Fruit fly (Drosophila melanogaster) whole organism, embryonic: ENCODE data around the gene CG32436.

Source experiments
- Aef1 ChIP-seq: fragments of 200-800 bp; sonication (Bioruptor generic); IDR thresholded peaks from 3 replicates; pipeline ENCODE4 v1.3.6; 2022; ENCODE audit warnings: missing biosample characterization, missing genetic modification characterization
- CG10147 ChIP-seq: fragments of 200-800 bp; sonication (Bioruptor generic); optimal IDR thresholded peaks from 2 replicates; lab custom pipeline; 2019; ENCODE audit warnings: missing biosample characterization, mild to moderate bottlenecking, missing genetic modification characterization, moderate library complexity
- CG10462 ChIP-seq: fragments of 200-800 bp; sonication (Bioruptor generic); optimal IDR thresholded peaks from 2 replicates; lab custom pipeline; 2016; ENCODE audit warnings: missing biosample characterization, missing genetic modification characterization
- CG10979 ChIP-seq: fragments of 200-800 bp; sonication (Bioruptor generic); optimal IDR thresholded peaks from 2 replicates; lab custom pipeline; 2018; ENCODE audit warnings: missing biosample characterization, mild to moderate bottlenecking, missing genetic modification characterization, moderate library complexity
- CG11504 ChIP-seq: fragments of 200-800 bp; sonication (Bioruptor generic); optimal IDR thresholded peaks from 3 replicates; lab custom pipeline; 2019; ENCODE audit warnings: missing biosample characterization, mild to moderate bottlenecking, missing genetic modification characterization, moderate library complexity
- CG14441 ChIP-seq: fragments of 200-800 bp; sonication (Bioruptor generic); IDR thresholded peaks from 2 replicates; pipeline ENCODE4 v1.3.6; 2022; ENCODE audit warnings: missing biosample characterization, missing genetic modification characterization
- CG15269 ChIP-seq: fragments of 200-800 bp; sonication (Bioruptor generic); optimal IDR thresholded peaks from 2 replicates; lab custom pipeline; 2018; ENCODE audit warnings: missing biosample characterization, mild to moderate bottlenecking, missing genetic modification characterization, moderate library complexity
- CG17385 ChIP-seq: fragments of 200-800 bp; sonication (Bioruptor generic); optimal IDR thresholded peaks from 3 replicates; lab custom pipeline; 2018; ENCODE audit warnings: missing biosample characterization, mild to moderate bottlenecking, missing genetic modification characterization
- CG17802 ChIP-seq: fragments of 200-800 bp; sonication (Bioruptor generic); optimal IDR thresholded peaks from 2 replicates; lab custom pipeline; 2018; ENCODE audit warnings: missing biosample characterization, mild to moderate bottlenecking, missing genetic modification characterization, moderate library complexity
- CG18011 ChIP-seq: fragments of 200-800 bp; sonication (Bioruptor generic); optimal IDR thresholded peaks from 2 replicates; lab custom pipeline; 2017; ENCODE audit warnings: missing biosample characterization, missing genetic modification characterization, mild to moderate bottlenecking, moderate library complexity, missing genotype
- CG18476 ChIP-seq: fragments of 200-800 bp; sonication (Bioruptor generic); optimal IDR thresholded peaks from 2 replicates; lab custom pipeline; 2016; ENCODE audit warnings: missing biosample characterization, mild to moderate bottlenecking, missing genetic modification characterization
- CG34224 ChIP-seq: fragments of 200-800 bp; sonication (Bioruptor generic); IDR thresholded peaks from 3 replicates; pipeline ENCODE4 v1.3.6; 2022; ENCODE audit warnings: missing biosample characterization, missing genetic modification characterization; ENCODE audit not compliant: partially characterized antibody
- CG3726 ChIP-seq: fragments of 200-800 bp; sonication (Bioruptor generic); IDR thresholded peaks from 3 replicates; pipeline ENCODE4, ENCODE4 v1.3.6; 2022; ENCODE audit warnings: missing biosample characterization, missing genetic modification characterization
- CG3838 ChIP-seq: fragments of 200-800 bp; sonication (Bioruptor generic); optimal IDR thresholded peaks from 3 replicates; lab custom pipeline; 2016; ENCODE audit warnings: missing biosample characterization, missing genetic modification characterization
- CG3847 ChIP-seq: fragments of 200-800 bp; sonication (Bioruptor generic); IDR thresholded peaks from 2 replicates; pipeline ENCODE4 v1.3.6; 2022; ENCODE audit warnings: missing biosample characterization, missing genetic modification characterization
- Camta ChIP-seq: fragments of 200-800 bp; sonication (Bioruptor generic); optimal IDR thresholded peaks from 2 replicates; lab custom pipeline; 2016; ENCODE audit warnings: missing biosample characterization, missing genetic modification characterization
- CkIIα-i1 ChIP-seq: fragments of 200-800 bp; sonication (Bioruptor generic); IDR thresholded peaks from 2 replicates; pipeline ENCODE4 v1.3.6; 2022; ENCODE audit warnings: missing biosample characterization, missing genetic modification characterization
- D ChIP-seq, 2 experiments: fragments of 200-800 bp in 1 of 2; fragments of >200 bp in 1 of 2; sonication (Bioruptor generic) in 1 of 2; optimal IDR thresholded peaks; 2 replicates in 1 of 2; 3 replicates in 1 of 2; lab custom pipeline; 2017; ENCODE audit warnings: mild to moderate bottlenecking in 1 of 2, missing biosample characterization in 1 of 2, missing genetic modification characterization in 1 of 2, missing genetic modification reagents in 1 of 2
- Hey ChIP-seq: fragments of 200-800 bp; sonication (Bioruptor generic); optimal IDR thresholded peaks from 3 replicates; lab custom pipeline; 2018; ENCODE audit warnings: missing biosample characterization, mild to moderate bottlenecking, missing genetic modification characterization
- Lhr ChIP-seq: fragments of 200-800 bp; sonication (Bioruptor generic); optimal IDR thresholded peaks from 3 replicates; lab custom pipeline; 2017; ENCODE audit warnings: mild to moderate bottlenecking, missing biosample characterization, missing genetic modification reagents, missing genetic modification characterization
- Lim3 ChIP-seq: fragments of 200-800 bp; sonication (Bioruptor generic); IDR thresholded peaks from 2 replicates; pipeline ENCODE4 v1.3.6; 2022; ENCODE audit warnings: missing biosample characterization, missing genetic modification characterization
- Max ChIP-seq: fragments of 200-800 bp; sonication (Bioruptor generic); optimal IDR thresholded peaks from 2 replicates; lab custom pipeline; 2016; ENCODE audit warnings: missing biosample characterization, mild to moderate bottlenecking, missing genetic modification characterization
- Sin3A ChIP-seq: fragments of >200 bp; optimal IDR thresholded peaks from 2 replicates; lab custom pipeline; 2018
- Vsx1 ChIP-seq: fragments of 200-800 bp; sonication (Bioruptor generic); optimal IDR thresholded peaks from 2 replicates; lab custom pipeline; 2017; ENCODE audit warnings: missing biosample characterization, mild to moderate bottlenecking, missing genetic modification characterization, missing genetic modification reagents
- cas ChIP-seq: fragments of 200-800 bp; sonication (Bioruptor generic); IDR thresholded peaks from 2 replicates; pipeline ENCODE4 v1.3.6; 2022; ENCODE audit warnings: missing biosample characterization, missing genetic modification characterization
- ci ChIP-seq: fragments of 200-800 bp; sonication (Bioruptor generic); IDR thresholded peaks from 3 replicates; pipeline ENCODE4 v1.3.6; 2022; ENCODE audit warnings: missing biosample characterization, missing genetic modification characterization
- crc ChIP-seq: fragments of 200-800 bp; sonication (Bioruptor generic); optimal IDR thresholded peaks from 2 replicates; lab custom pipeline; 2016; ENCODE audit warnings: missing biosample characterization, missing genetic modification characterization
- cwo ChIP-seq: fragments of 200-800 bp; sonication (Bioruptor generic); optimal IDR thresholded peaks from 3 replicates; lab custom pipeline; 2017; ENCODE audit warnings: missing biosample characterization, missing genetic modification characterization, mild to moderate bottlenecking, moderate library complexity, missing genetic modification reagents
- exex ChIP-seq: fragments of 200-800 bp; sonication (Bioruptor generic); optimal IDR thresholded peaks from 4 replicates; lab custom pipeline; 2018; ENCODE audit warnings: missing biosample characterization, mild to moderate bottlenecking, missing genetic modification characterization, moderate library complexity
- eyg ChIP-seq: fragments of 200-800 bp; sonication (Bioruptor generic); optimal IDR thresholded peaks from 3 replicates; lab custom pipeline; 2016; ENCODE audit warnings: missing biosample characterization, missing genetic modification characterization
- fd96Cb ChIP-seq: fragments of 200-800 bp; sonication (Bioruptor generic); optimal IDR thresholded peaks from 2 replicates; lab custom pipeline; 2018; ENCODE audit warnings: missing biosample characterization, mild to moderate bottlenecking, missing genetic modification characterization, moderate library complexity
- odd ChIP-seq: fragments of 200-800 bp; sonication (Bioruptor generic); optimal IDR thresholded peaks from 2 replicates; lab custom pipeline; 2017; ENCODE audit warnings: missing biosample characterization, mild to moderate bottlenecking, missing genetic modification characterization
- repo ChIP-seq: fragments of 200-800 bp; sonication (Bioruptor generic); optimal IDR thresholded peaks from 2 replicates; lab custom pipeline; 2016; ENCODE audit warnings: missing biosample characterization, missing genetic modification characterization
- row ChIP-seq: fragments of 200-800 bp; sonication (Bioruptor generic); IDR thresholded peaks from 3 replicates; pipeline ENCODE4 v1.3.6; 2022; ENCODE audit warnings: missing biosample characterization, missing genetic modification characterization
- sd ChIP-seq: fragments of 200-800 bp; sonication (Bioruptor generic); optimal IDR thresholded peaks from 3 replicates; lab custom pipeline; 2018; ENCODE audit warnings: missing biosample characterization, mild to moderate bottlenecking, missing genetic modification characterization, moderate library complexity
- sob ChIP-seq: fragments of 200-800 bp; sonication (Bioruptor generic); IDR thresholded peaks from 2 replicates; pipeline ENCODE4 v1.3.6; 2022; ENCODE audit warnings: missing biosample characterization, missing genetic modification characterization
- stc ChIP-seq: fragments of 200-800 bp; sonication (Bioruptor generic); IDR thresholded peaks from 2 replicates; pipeline ENCODE4 v1.3.6; 2022; ENCODE audit warnings: missing biosample characterization, missing genetic modification characterization
- tap ChIP-seq: fragments of 200-800 bp; optimal IDR thresholded peaks from 3 replicates; lab custom pipeline; 2019; ENCODE audit warnings: missing biosample characterization, mild to moderate bottlenecking, missing genetic modification characterization, moderate library complexity
- tll ChIP-seq, 2 experiments: fragments of 200-800 bp in 1 of 2; fragments of >200 bp in 1 of 2; sonication (Bioruptor generic) in 1 of 2; optimal IDR thresholded peaks; 2 replicates each; lab custom pipeline; 2017 to 2019; ENCODE audit warnings: missing biosample characterization in 2 of 2, missing genetic modification characterization in 2 of 2, mild to moderate bottlenecking in 1 of 2, moderate library complexity in 1 of 2
- tup ChIP-seq: fragments of 200-800 bp; sonication (Bioruptor generic); optimal IDR thresholded peaks from 2 replicates; lab custom pipeline; 2016; ENCODE audit warnings: missing biosample characterization, mild to moderate bottlenecking, missing genetic modification characterization, moderate library complexity
- unpg ChIP-seq: fragments of 200-800 bp; sonication (Bioruptor generic); optimal IDR thresholded peaks from 3 replicates; lab custom pipeline; 2018; ENCODE audit warnings: missing biosample characterization, mild to moderate bottlenecking, missing genetic modification characterization, moderate library complexity
- vfl ChIP-seq: fragments of 200-800 bp; sonication (Bioruptor generic); optimal IDR thresholded peaks from 2 replicates; lab custom pipeline; 2016; ENCODE audit warnings: missing biosample characterization, missing genetic modification characterization
- vnd ChIP-seq: fragments of 200-800 bp; sonication (Bioruptor generic); IDR thresholded peaks from 3 replicates; pipeline ENCODE4 v1.3.6; 2022; ENCODE audit warnings: missing biosample characterization, missing genetic modification characterization; ENCODE audit not compliant: partially characterized antibody
- z ChIP-seq: fragments of 200-800 bp; sonication (Bioruptor generic); IDR thresholded peaks from 3 replicates; pipeline ENCODE4 v1.3.6; 2022; ENCODE audit warnings: missing biosample characterization, missing genetic modification characterization
- zen ChIP-seq: fragments of 200-800 bp; sonication (Bioruptor generic); optimal IDR thresholded peaks from 3 replicates; lab custom pipeline; 2018; ENCODE audit warnings: missing biosample characterization, mild to moderate bottlenecking, missing genetic modification characterization, moderate library complexity
- zfh1 ChIP-seq: fragments of 200-800 bp; sonication (Bioruptor generic); IDR thresholded peaks from 3 replicates; pipeline ENCODE4 v1.3.6; 2022; ENCODE audit warnings: missing biosample characterization, missing genetic modification characterization

Gene CG32436

DNA sequence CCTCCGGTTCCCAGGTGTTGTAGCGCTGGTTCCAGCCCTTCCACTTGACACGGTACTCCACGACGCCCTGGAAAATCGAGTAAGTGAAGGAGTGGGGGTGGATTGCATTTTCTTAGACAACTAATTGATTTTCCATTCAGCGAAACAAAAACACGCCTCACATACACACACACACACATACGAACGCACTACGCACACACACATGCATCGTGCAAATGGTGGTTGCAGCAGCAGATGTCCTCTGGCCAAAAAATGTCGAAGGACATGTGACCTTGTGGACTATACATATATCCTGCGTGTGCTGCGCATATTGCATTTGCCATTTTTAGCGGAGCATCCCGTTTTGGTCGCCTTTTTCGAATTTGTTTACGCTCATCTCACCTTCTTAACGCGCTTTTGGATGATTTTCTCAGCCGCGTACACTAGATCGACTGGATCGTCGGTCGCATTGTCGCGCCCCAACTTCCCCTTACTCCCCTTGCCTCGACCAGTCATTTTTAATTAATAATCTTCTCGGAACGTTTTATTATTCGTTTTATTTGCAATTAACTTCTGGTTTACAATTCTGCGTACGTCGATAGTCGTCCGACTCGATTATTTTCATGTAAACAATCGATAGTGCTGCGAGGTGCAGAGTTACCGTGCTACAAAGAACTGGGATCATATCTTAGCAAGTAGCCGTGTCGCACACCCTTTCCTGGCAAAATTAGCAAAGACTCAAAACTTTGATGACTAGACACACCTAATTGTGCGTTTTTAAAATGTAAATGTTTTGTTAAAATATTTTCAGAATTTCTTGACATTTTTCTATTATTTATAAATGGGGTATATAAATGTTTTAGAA, 26.2 kb upstream of the CG32436 start, which contains the start of gene Pc (continued):
- TF ChIP-seq sd (tag; lab: Kevin White, UChicago) (no peak), odd (GFP tag; lab: Kevin White, UChicago) (no peak), CG34224 (GFP tag; lab: Robert Waterston, UW) (peak; percentile 79), D (optimal IDR thresholded peaks at IDR 0.05; lab: Kevin White, UChicago) (peak; percentile 43), D (GFP tag; optimal IDR thresholded peaks at IDR 0.05; lab: Kevin White, UChicago) (no peak), zfh1 (GFP tag; lab: Robert Waterston, UW) (no peak), Max (GFP tag; lab: Kevin White, UChicago) (peak; percentile 30), fd96Cb (tag; lab: Kevin White, UChicago) (no peak), stc (GFP tag; lab: Robert Waterston, UW) (no peak), CG17802 (tag; lab: Kevin White, UChicago) (peak; percentile 8), sob (GFP tag; lab: Robert Waterston, UW) (peak; percentile 48; the same call in 1 of the 2 replicates), crc (GFP tag; lab: Kevin White, UChicago) (no peak), Sin3A (lab: Kevin White, UChicago) (peak; percentile 65), repo (no peak), tll (GFP tag; optimal IDR thresholded peaks at IDR 0.05; lab: Kevin White, UChicago) (peak in 1 of 2 experiments; percentile 46), CG10979 (tag; lab: Kevin White, UChicago) (no peak), CG18476 (GFP tag; lab: Kevin White, UChicago) (no peak), CG3847 (peak; percentile 69), CG10462 (GFP tag; lab: Kevin White, UChicago) (no peak), vnd (peak; percentile 84), zen (tag; lab: Kevin White, UChicago) (peak; percentile 78), Camta (GFP tag; lab: Kevin White, UChicago) (peak; percentile 10), CkIIα-i1 (GFP tag; lab: Robert Waterston, UW) (0 out of 2 replicates have a peak, but pooled peaks have one; percentile 13), ci (GFP tag; lab: Robert Waterston, UW) (peak; percentile 59; the same call in 2 of the 3 replicates), Hey (tag; lab: Kevin White, UChicago) (no peak), CG11504 (tag; lab: Kevin White, UChicago) (peak; percentile 56), z (GFP tag; lab: Robert Waterston, UW) (no peak), cas (no peak), tup (no peak), cwo (GFP tag; lab: Kevin White, UChicago) (no peak), CG15269 (no peak), CG18011 (GFP tag; lab: Kevin White, UChicago) (no peak), Aef1 (no peak), eyg (GFP tag; lab: Kevin White, UChicago) (no peak), row (peak; percentile 18; the same call in 1 of the 3 replicates), CG17385 (GFP tag; lab: Kevin White, UChicago) (no peak), CG3838 (GFP tag; lab: Kevin White, UChicago) (no peak), CG14441 (GFP tag; lab: Robert Waterston, UW) (no peak), unpg (GFP tag; lab: Kevin White, UChicago) (no peak), CG3726 (GFP tag; lab: Robert Waterston, UW) (no peak), exex (tag; lab: Kevin White, UChicago) (no peak), tap (tag; lab: Kevin White, UChicago) (no peak), Lim3 (GFP tag; lab: Robert Waterston, UW) (no peak), Lhr (peak; percentile 91), CG10147 (GFP tag; lab: Kevin White, UChicago) (no peak), vfl (GFP tag; lab: Kevin White, UChicago) (no peak), Vsx1 (peak; percentile 16)
- TF ChIP-seq, all 482 proteins: peak for 151
